Worm (Caenorhabditis elegans): ENCODE measurements around the gene F52C9.5.

Gene F52C9.5

ce11 chrIII:5273396-5273857 lies 28.6 kb upstream of the F52C9.5 start, which contains the start of gene ztf-8:
Gene ztf-8 (minus strand): TSS chrIII:5273471.
- TF ChIP-seq flt-1 (GFP tag; IDR thresholded peaks at IDR 0.05) (no peak), klf-2 (GFP tag; conservative IDR thresholded peaks at IDR 0.05) (no peak), ref-1 (GFP tag; conservative IDR thresholded peaks at IDR 0.05) (no peak)

ce11 chrIII:5274250-5274649 lies 27.8 kb upstream of the F52C9.5 start:
- TF ChIP-seq flt-1 (GFP tag; IDR thresholded peaks at IDR 0.05) (no peak), med-1 (GFP tag; optimal IDR thresholded peaks at IDR 0.05; ENCODE audit: insufficient read depth) (no peak), T22C8.4 (GFP tag; IDR thresholded peaks at IDR 0.05) (no peak), ztf-23 (GFP tag; IDR thresholded peaks at IDR 0.05) (no peak), tab-1 (GFP tag; IDR thresholded peaks at IDR 0.05) (no peak), klf-2 (GFP tag; conservative IDR thresholded peaks at IDR 0.05) (no peak), ref-1 (GFP tag; conservative IDR thresholded peaks at IDR 0.05) (no peak), cog-1 (tag; optimal IDR thresholded peaks at IDR 0.05) (no peak), ztf-29 (GFP tag; IDR thresholded peaks at IDR 0.05) (no peak)

ce11 chrIII:5274715-5275355 lies 27.2 kb upstream of the F52C9.5 start, which contains the start of the genes daf-41 and toc-1:
Gene daf-41 (minus strand): TSS chrIII:5274765.
Gene toc-1 (plus strand): TSS chrIII:5275251.
- TF ChIP-seq flt-1 (GFP tag; IDR thresholded peaks at IDR 0.05) (no peak), med-1 (GFP tag; optimal IDR thresholded peaks at IDR 0.05; ENCODE audit: insufficient read depth) (no peak), klf-2 (GFP tag; conservative IDR thresholded peaks at IDR 0.05) (no peak), tab-1 (GFP tag; IDR thresholded peaks at IDR 0.05) (no peak), ref-1 (GFP tag; conservative IDR thresholded peaks at IDR 0.05) (no peak), cog-1 (tag; optimal IDR thresholded peaks at IDR 0.05) (no peak), T22C8.4 (GFP tag; IDR thresholded peaks at IDR 0.05) (no peak), ztf-23 (GFP tag; IDR thresholded peaks at IDR 0.05) (no peak), ztf-29 (GFP tag; IDR thresholded peaks at IDR 0.05) (no peak)

- TF ChIP-seq med-1 (GFP tag; optimal IDR thresholded peaks at IDR 0.05; ENCODE audit: insufficient read depth) (no peak), flt-1 (GFP tag; IDR thresholded peaks at IDR 0.05) (no peak), ztf-23 (GFP tag; IDR thresholded peaks at IDR 0.05) (no peak), klf-2 (GFP tag; conservative IDR thresholded peaks at IDR 0.05) (no peak), T22C8.4 (GFP tag; IDR thresholded peaks at IDR 0.05) (no peak), ref-1 (GFP tag; conservative IDR thresholded peaks at IDR 0.05) (no peak), tab-1 (GFP tag; IDR thresholded peaks at IDR 0.05) (no peak), cog-1 (tag; optimal IDR thresholded peaks at IDR 0.05) (no peak), ztf-29 (GFP tag; IDR thresholded peaks at IDR 0.05) (no peak)
Observed at ce11 chrIII:5277740-5278139, 24.3 kb upstream of the F52C9.5 start, which contains the start of gene clk-1. Gene clk-1 (plus strand): TSS chrIII:5277894.

- TF ChIP-seq T22C8.4 (GFP tag; IDR thresholded peaks at IDR 0.05) = no peak
- TF ChIP-seq cog-1 (tag; optimal IDR thresholded peaks at IDR 0.05) = no peak
- TF ChIP-seq ztf-23 (GFP tag; IDR thresholded peaks at IDR 0.05) = no peak
- no peak for TF ChIP-seq ztf-29 (GFP tag; IDR thresholded peaks at IDR 0.05)
- no peak for TF ChIP-seq tab-1 (GFP tag; IDR thresholded peaks at IDR 0.05)
Observed at ce11 chrIII:5280228-5280627, 21.8 kb upstream of the F52C9.5 start.

ce11 chrIII:5285484-5285883 lies 16.5 kb upstream of the F52C9.5 start:
- TF ChIP-seq med-1 (GFP tag; optimal IDR thresholded peaks at IDR 0.05; ENCODE audit: insufficient read depth) (no peak), tab-1 (GFP tag; IDR thresholded peaks at IDR 0.05) (0 out of 2 replicates have a peak, but pooled peaks have one; percentile 54)

- TF ChIP-seq ref-1 (GFP tag; conservative IDR thresholded peaks at IDR 0.05) = no peak
- no peak for TF ChIP-seq cog-1 (tag; optimal IDR thresholded peaks at IDR 0.05)
Observed at ce11 chrIII:5286205-5286604, 15.8 kb upstream of the F52C9.5 start, which contains the start of gene ZC395.11. Gene ZC395.11 (minus strand): TSS chrIII:5286305.

- no peak for TF ChIP-seq klf-2 (GFP tag; conservative IDR thresholded peaks at IDR 0.05)
- no peak for TF ChIP-seq flt-1 (GFP tag; IDR thresholded peaks at IDR 0.05)
- no peak for TF ChIP-seq ztf-29 (GFP tag; IDR thresholded peaks at IDR 0.05)
- no peak for TF ChIP-seq ref-1 (GFP tag; conservative IDR thresholded peaks at IDR 0.05)
- no peak for TF ChIP-seq med-1 (GFP tag; optimal IDR thresholded peaks at IDR 0.05; ENCODE audit: insufficient read depth)
- TF ChIP-seq cog-1 (tag; optimal IDR thresholded peaks at IDR 0.05) = no peak
- no peak for TF ChIP-seq ztf-23 (GFP tag; IDR thresholded peaks at IDR 0.05)
- no peak for TF ChIP-seq T22C8.4 (GFP tag; IDR thresholded peaks at IDR 0.05)
- no peak for TF ChIP-seq tab-1 (GFP tag; IDR thresholded peaks at IDR 0.05)
Observed at ce11 chrIII:5287877-5288276, 14.1 kb upstream of the F52C9.5 start, which contains the start of gene T15B12.1. Gene T15B12.1 (plus strand): TSS chrIII:5288177.

- no peak for TF ChIP-seq med-1 (GFP tag; optimal IDR thresholded peaks at IDR 0.05; ENCODE audit: insufficient read depth)
- TF ChIP-seq cog-1 (tag; optimal IDR thresholded peaks at IDR 0.05) = no peak
- no peak for TF ChIP-seq klf-2 (GFP tag; conservative IDR thresholded peaks at IDR 0.05)
- TF ChIP-seq tab-1 (GFP tag; IDR thresholded peaks at IDR 0.05) = no peak
- no peak for TF ChIP-seq flt-1 (GFP tag; IDR thresholded peaks at IDR 0.05)
- no peak for TF ChIP-seq ref-1 (GFP tag; conservative IDR thresholded peaks at IDR 0.05)
- TF ChIP-seq T22C8.4 (GFP tag; IDR thresholded peaks at IDR 0.05) = no peak
- no peak for TF ChIP-seq ztf-29 (GFP tag; IDR thresholded peaks at IDR 0.05)
Observed at ce11 chrIII:5290230-5290629, 11.8 kb upstream of the F52C9.5 start.

- TF ChIP-seq ztf-29 (GFP tag; IDR thresholded peaks at IDR 0.05) (no peak), ref-1 (GFP tag; conservative IDR thresholded peaks at IDR 0.05) (no peak), flt-1 (GFP tag; IDR thresholded peaks at IDR 0.05) (no peak), med-1 (GFP tag; optimal IDR thresholded peaks at IDR 0.05; ENCODE audit: insufficient read depth) (no peak), cog-1 (tag; optimal IDR thresholded peaks at IDR 0.05) (no peak)
Observed at ce11 chrIII:5291281-5291680, 10.7 kb upstream of the F52C9.5 start.

Measured in whole organism, midembryonic.